Worm (Caenorhabditis elegans): ENCODE data around the gene nhr-146.
"Not testable (repeated sequence)": the region's sequence is repeated elsewhere in the genome, so short reads cannot be mapped to it uniquely, and the experiment has no call there.

Gene nhr-146

ce11 chrIV:1597018-1597417, 29.6 kb upstream of the nhr-146 start, which contains the start of gene ced-2:
Gene ced-2 (plus strand): TSS chrIV:1597318.
- no peak for TF ChIP-seq nfya-1 (tag; optimal IDR thresholded peaks at IDR 0.05; ENCODE audit: insufficient read depth)
- TF ChIP-seq nhr-43 (tag; optimal IDR thresholded peaks at IDR 0.05; ENCODE audit: poor library complexity, severe bottlenecking): no peak
- TF ChIP-seq fos-1 (tag; optimal IDR thresholded peaks at IDR 0.05): no peak
- TF ChIP-seq ceh-28 (tag; optimal IDR thresholded peaks at IDR 0.05): no peak
- TF ChIP-seq nhr-77 (tag; optimal IDR thresholded peaks at IDR 0.05): no peak
- TF ChIP-seq nhr-76 (tag; optimal IDR thresholded peaks at IDR 0.05): no peak

DNA sequence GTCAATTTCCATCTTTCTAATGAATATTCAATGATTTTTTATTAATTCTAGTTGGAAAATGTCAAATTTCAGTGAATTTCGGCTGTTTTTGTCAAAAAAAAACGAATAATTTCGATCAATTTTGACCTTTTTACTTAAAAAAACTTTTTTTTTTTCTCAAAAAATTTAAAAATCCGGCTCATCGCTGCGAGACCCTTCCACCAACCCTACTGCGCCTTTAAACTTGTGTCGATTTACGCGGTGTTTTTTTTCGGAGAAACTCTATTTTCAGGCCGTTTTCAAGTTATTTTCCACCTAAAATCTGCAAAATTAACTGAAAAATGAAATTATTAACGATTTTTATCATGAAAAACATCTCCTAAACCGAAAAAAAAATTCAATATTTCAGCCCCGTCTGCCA, 25.8 kb upstream of the nhr-146 start:
- TF ChIP-seq ama-1 (optimal IDR thresholded peaks at IDR 0.05) (no peak), lin-15B (tag; optimal IDR thresholded peaks at IDR 0.05) (peak; percentile 18), egl-27 (tag; optimal IDR thresholded peaks at IDR 0.05) (no peak), nhr-28 (tag; optimal IDR thresholded peaks at IDR 0.05) (no peak)

ce11 chrIV:1601357-1601756, 25.2 kb upstream of the nhr-146 start, which contains the start of gene set-23:
Gene set-23 (plus strand): TSS chrIV:1601657.
- TF ChIP-seq elt-2 (tag; optimal IDR thresholded peaks at IDR 0.05): no peak

ce11 chrIV:1602936-1603457, 23.6 kb upstream of the nhr-146 start:
- TF ChIP-seq tbx-2 (tag; optimal IDR thresholded peaks at IDR 0.05): no peak
- peak; percentile 56 for TF ChIP-seq ceh-28 (tag; optimal IDR thresholded peaks at IDR 0.05)

DNA sequence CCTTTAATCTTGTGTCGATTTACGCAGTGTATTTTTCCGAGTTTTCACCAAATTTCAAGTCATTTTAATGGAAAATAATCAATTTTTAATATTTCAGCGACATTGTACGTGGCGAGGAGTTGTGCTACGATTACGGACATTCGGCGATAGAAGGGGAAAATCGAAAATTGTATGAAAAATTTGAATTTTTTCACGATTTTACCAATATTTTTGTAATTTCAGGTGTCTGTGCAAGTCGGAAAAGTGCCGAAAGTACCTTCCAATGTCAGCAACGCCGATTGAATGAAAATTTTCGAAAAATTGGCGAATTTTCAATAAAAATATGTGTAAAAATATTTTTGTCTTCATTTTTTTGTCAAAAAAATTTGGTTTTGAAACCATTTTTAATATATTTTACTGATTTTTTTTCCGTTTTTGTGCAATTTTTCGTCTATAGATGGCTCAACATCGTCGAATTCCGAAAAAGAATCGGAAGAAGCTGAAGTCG, 21.3 kb upstream of the nhr-146 start, which contains the start of gene Y41D4B.11:
TSS of gene Y41D4B.11 (plus strand) at position 437 of the 487 bp plus-strand sequence.
- TF ChIP-seq ztf-11 (tag; optimal IDR thresholded peaks at IDR 0.05): no peak
- no peak for TF ChIP-seq fkh-10 (GFP tag; optimal IDR thresholded peaks at IDR 0.05)
- TF ChIP-seq elt-2 (tag; optimal IDR thresholded peaks at IDR 0.05): no peak
- TF ChIP-seq sea-2 (GFP tag; optimal IDR thresholded peaks at IDR 0.05): no peak
- no peak for TF ChIP-seq nhr-25 (tag; optimal IDR thresholded peaks at IDR 0.05)
- no peak for TF ChIP-seq unc-62 (GFP tag; optimal IDR thresholded peaks at IDR 0.05)
- no peak for TF ChIP-seq ceh-16 (tag; optimal IDR thresholded peaks at IDR 0.05)
- no peak for TF ChIP-seq R02D3.7 (tag; optimal IDR thresholded peaks at IDR 0.05)
- TF ChIP-seq fos-1 (tag; optimal IDR thresholded peaks at IDR 0.05): no peak
- TF ChIP-seq lsy-12 (tag; optimal IDR thresholded peaks at IDR 0.05): no peak
- TF ChIP-seq hmg-11 (tag; optimal IDR thresholded peaks at IDR 0.05): no peak
- TF ChIP-seq nhr-23 (tag; optimal IDR thresholded peaks at IDR 0.05): no peak
- TF ChIP-seq unc-39 (tag; optimal IDR thresholded peaks at IDR 0.05): no peak
- TF ChIP-seq ceh-82 (tag; optimal IDR thresholded peaks at IDR 0.05): no peak
- no peak for TF ChIP-seq nhr-28 (tag; optimal IDR thresholded peaks at IDR 0.05)
- no peak for TF ChIP-seq elt-1 (tag; optimal IDR thresholded peaks at IDR 0.05)
- no peak for TF ChIP-seq eor-1 (tag; optimal IDR thresholded peaks at IDR 0.05)
- no peak for TF ChIP-seq pha-4 (tag; optimal IDR thresholded peaks at IDR 0.05)
- TF ChIP-seq lin-15B (tag; optimal IDR thresholded peaks at IDR 0.05): no peak
- no peak for TF ChIP-seq ama-1 (optimal IDR thresholded peaks at IDR 0.05)

- not testable (repeated sequence) for TF ChIP-seq nhr-28, ceh-16, ztf-11 (tag; optimal IDR thresholded peaks at IDR 0.05)
These were observed 16.6 kb upstream of the nhr-146 start, which contains the start of gene dsl-3 for ce11 chrIV:1609973-1610372. Gene dsl-3 (plus strand): TSS chrIV:1610273.

DNA sequence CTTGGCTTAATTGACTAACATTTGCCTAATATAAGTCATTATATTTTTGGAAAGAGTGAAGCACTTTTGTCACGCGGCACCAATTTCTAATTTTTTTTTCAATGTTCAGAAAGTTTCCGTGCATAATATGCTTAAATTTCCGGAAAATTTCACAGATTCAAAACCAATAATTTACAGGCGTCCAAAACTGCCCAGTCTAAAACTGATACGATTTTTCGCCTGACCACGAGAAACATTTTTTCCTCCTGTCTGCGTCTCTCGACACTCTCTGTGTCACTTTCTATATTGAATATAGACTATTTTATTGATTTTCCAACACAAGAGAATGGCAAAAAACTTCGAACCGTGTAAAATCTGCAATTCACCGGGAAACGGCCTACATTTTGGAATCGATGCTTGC, 13.0 kb upstream of the nhr-146 start, which contains the start of gene nhr-122:
TSS of gene nhr-122 (plus strand) at position 301 of the 400 bp plus-strand sequence.
- TF ChIP-seq fkh-2 (tag; optimal IDR thresholded peaks at IDR 0.05) (no peak), lin-39 (tag; optimal IDR thresholded peaks at IDR 0.05) (no peak), fkh-10 (GFP tag; optimal IDR thresholded peaks at IDR 0.05) (no peak), aly-2 (tag; optimal IDR thresholded peaks at IDR 0.05) (no peak), unc-62 (GFP tag; optimal IDR thresholded peaks at IDR 0.05) (no peak), zag-1 (tag; optimal IDR thresholded peaks at IDR 0.05) (no peak), sea-2 (GFP tag; optimal IDR thresholded peaks at IDR 0.05) (no peak), ceh-28 (tag; optimal IDR thresholded peaks at IDR 0.05) (peak; percentile 30), egl-5 (tag; optimal IDR thresholded peaks at IDR 0.05) (no peak), nhr-76 (tag; optimal IDR thresholded peaks at IDR 0.05) (no peak), nhr-11 (tag; optimal IDR thresholded peaks at IDR 0.05) (no peak), pha-4 (tag; optimal IDR thresholded peaks at IDR 0.05) (peak; percentile 19), nhr-43 (tag; optimal IDR thresholded peaks at IDR 0.05; ENCODE audit: poor library complexity, severe bottlenecking) (no peak), mml-1 (tag; optimal IDR thresholded peaks at IDR 0.05) (no peak), egl-27 (tag; optimal IDR thresholded peaks at IDR 0.05) (no peak), fos-1 (tag; optimal IDR thresholded peaks at IDR 0.05) (no peak), hmg-11 (tag; optimal IDR thresholded peaks at IDR 0.05) (peak; percentile 33)

All from whole organism, L3 larva.